Fruit fly (Drosophila melanogaster) Kc167 (cell line): ENCODE results near the gene CG13126.

Experiments
- Myc ChIP-seq: fragments of >200 bp; optimal IDR thresholded peaks from 2 replicates; lab custom pipeline; 2017; ENCODE audit warnings: missing external identifiers
- Sin3A ChIP-seq: fragments of >200 bp; optimal IDR thresholded peaks from 2 replicates; lab custom pipeline; 2018; ENCODE audit warnings: missing external identifiers
- psq ChIP-seq: fragments of >200 bp; optimal IDR thresholded peaks from 2 replicates; lab custom pipeline; 2017; ENCODE audit warnings: missing external identifiers
- ttk ChIP-seq: sonication (Bioruptor generic); optimal IDR thresholded peaks from 2 replicates; lab custom pipeline; 2017; ENCODE audit warnings: missing external identifiers

DNA sequence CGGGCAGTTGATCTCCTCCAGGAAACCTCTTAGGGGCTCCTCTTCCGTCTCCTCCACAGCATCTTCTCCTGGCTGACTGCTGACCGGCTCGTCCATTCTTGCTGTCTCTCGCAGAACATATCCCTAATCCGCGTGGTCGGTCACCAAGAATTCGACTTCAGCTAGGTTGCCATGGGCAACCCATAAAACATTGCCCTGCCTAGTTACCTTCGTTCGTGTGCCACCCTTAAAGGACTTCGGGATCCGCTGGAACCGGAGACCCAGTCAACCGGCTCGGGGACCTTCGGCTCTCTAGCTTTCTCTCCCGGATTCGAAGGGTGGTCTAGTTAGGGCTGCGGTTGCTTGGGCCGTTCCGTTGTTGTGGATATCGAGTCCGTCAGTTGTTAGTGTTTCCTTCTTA lies 29.2 kb downstream of the CG13126 start, which contains the start of the genes TbCMF46 and CG42366:
- TF ChIP-seq psq (lab: Kevin White, UChicago) (no peak), Sin3A (lab: Kevin White, UChicago) (no peak), ttk (lab: Kevin White, UChicago) (no peak), Myc (lab: Kevin White, UChicago) (no peak)
